Worm (Caenorhabditis elegans) whole organism, L3 larva: ENCODE measurements around the gene R107.2.

Experiments used
- aly-2 ChIP-seq: fragments of 150-350 bp; optimal IDR thresholded peaks from 2 replicates; lab custom pipeline; 2014; ENCODE audit warnings: missing biosample characterization, missing genetic modification characterization
- ama-1 ChIP-seq: fragments of 150-350 bp; optimal IDR thresholded peaks from 2 replicates; lab custom pipeline; 2018
- ceh-16 ChIP-seq: sonication (generic microtip); optimal IDR thresholded peaks from 2 replicates; lab custom pipeline; 2017; ENCODE audit warnings: missing biosample characterization, missing genetic modification characterization
- ceh-28 ChIP-seq: fragments of 150-350 bp; optimal IDR thresholded peaks from 2 replicates; lab custom pipeline; 2014; ENCODE audit warnings: missing biosample characterization, missing genetic modification reagents, missing genetic modification characterization
- egl-27 ChIP-seq: sonication (generic microtip); optimal IDR thresholded peaks from 4 replicates; lab custom pipeline; 2017; ENCODE audit warnings: missing biosample characterization, missing genetic modification reagents, missing genetic modification characterization
- fos-1 ChIP-seq: fragments of 150-350 bp; optimal IDR thresholded peaks from 2 replicates; lab custom pipeline; 2014; ENCODE audit warnings: missing biosample characterization, missing genetic modification characterization
- lin-39 ChIP-seq: fragments of 150-350 bp; optimal IDR thresholded peaks from 2 replicates; lab custom pipeline; 2018; ENCODE audit warnings: missing biosample characterization, missing genetic modification reagents, missing genetic modification characterization
- lsy-12 ChIP-seq: sonication (generic microtip); optimal IDR thresholded peaks from 2 replicates; lab custom pipeline; 2016; ENCODE audit warnings: mild to moderate bottlenecking, missing genetic modification characterization, missing compliant biosample characterization
- mdl-1 ChIP-seq: fragments of 150-350 bp; optimal IDR thresholded peaks from 2 replicates; lab custom pipeline; 2014; ENCODE audit warnings: missing biosample characterization, missing genetic modification characterization
- nhr-11 ChIP-seq: fragments of 150-350 bp; optimal IDR thresholded peaks from 2 replicates; lab custom pipeline; 2014; ENCODE audit warnings: missing biosample characterization, missing genetic modification characterization
- nhr-25 ChIP-seq: sonication (generic microtip); optimal IDR thresholded peaks from 2 replicates; lab custom pipeline; 2017; ENCODE audit warnings: missing biosample characterization, missing genetic modification characterization
- snpc-4 ChIP-seq: fragments of 150-350 bp; optimal IDR thresholded peaks from 2 replicates; lab custom pipeline; 2014; ENCODE audit warnings: missing biosample characterization, missing genetic modification characterization
- unc-62 ChIP-seq: fragments of 150-350 bp; sonication (generic microtip); optimal IDR thresholded peaks from 4 replicates; lab custom pipeline; 2014; ENCODE audit warnings: missing biosample characterization, missing genetic modification reagents, missing genetic modification characterization

- TF ChIP-seq egl-27 (tag; lab: Kevin White, UChicago): no peak
- TF ChIP-seq nhr-25 (tag; lab: Kevin White, UChicago): no peak
- TF ChIP-seq nhr-11 (tag; lab: Kevin White, UChicago): no peak
- no peak for TF ChIP-seq mdl-1 (tag; lab: Kevin White, UChicago)
- TF ChIP-seq lsy-12 (tag; lab: Kevin White, UChicago): no peak
- TF ChIP-seq fos-1 (tag; lab: Kevin White, UChicago): no peak
- TF ChIP-seq ceh-16: no peak
- TF ChIP-seq ama-1 (lab: Kevin White, UChicago): no peak
- no peak for TF ChIP-seq unc-62 (GFP tag; lab: Kevin White, UChicago)
- no peak for TF ChIP-seq lin-39 (tag; lab: Kevin White, UChicago)
- TF ChIP-seq aly-2 (tag; lab: Kevin White, UChicago): no peak
- TF ChIP-seq snpc-4 (tag; lab: Kevin White, UChicago): no peak
- TF ChIP-seq ceh-28 (tag; lab: Kevin White, UChicago): no peak
Measured at ce11 chrIII:9023601-9024000, 22.1 kb downstream of the R107.2 start.
